Fruit fly (Drosophila melanogaster) whole organism, embryonic: ENCODE measurements around the gene CG10063.

Source experiments
- Abd-B ChIP-seq: fragments of 200-800 bp; sonication (Bioruptor generic); optimal IDR thresholded peaks from 2 replicates; lab custom pipeline; 2018; ENCODE audit warnings: missing biosample characterization, mild to moderate bottlenecking, missing genetic modification characterization, moderate library complexity
- Bdp1 ChIP-seq: fragments of 200-800 bp; sonication (Bioruptor generic); optimal IDR thresholded peaks from 3 replicates; lab custom pipeline; 2016; ENCODE audit warnings: missing biosample characterization, missing genetic modification characterization
- Blimp-1 ChIP-seq: fragments of 200-800 bp; sonication (Bioruptor generic); optimal IDR thresholded peaks from 3 replicates; lab custom pipeline; 2018; ENCODE audit warnings: missing biosample characterization, missing genetic modification characterization, mild to moderate bottlenecking, moderate library complexity, missing genetic modification reagents
- CG10565 ChIP-seq: fragments of 200-800 bp; sonication (Bioruptor generic); optimal IDR thresholded peaks from 3 replicates; lab custom pipeline; 2016; ENCODE audit warnings: missing biosample characterization, mild to moderate bottlenecking, missing genetic modification characterization
- CG15514 ChIP-seq: fragments of 200-800 bp; sonication (Bioruptor generic); optimal IDR thresholded peaks from 3 replicates; lab custom pipeline; 2017; ENCODE audit warnings: missing biosample characterization, missing genetic modification characterization, mild to moderate bottlenecking, moderate library complexity, missing genetic modification reagents
- CG1603 ChIP-seq: fragments of 200-800 bp; sonication (Bioruptor generic); optimal IDR thresholded peaks from 2 replicates; lab custom pipeline; 2019; ENCODE audit warnings: missing biosample characterization, mild to moderate bottlenecking, missing genetic modification characterization, moderate library complexity
- CG18599 ChIP-seq: fragments of 200-800 bp; sonication (Bioruptor generic); optimal IDR thresholded peaks from 3 replicates; lab custom pipeline; 2017; ENCODE audit warnings: missing biosample characterization, missing genetic modification characterization, mild to moderate bottlenecking, moderate library complexity, missing genetic modification reagents
- CG2202 ChIP-seq: fragments of 200-800 bp; sonication (Bioruptor generic); optimal IDR thresholded peaks from 2 replicates; lab custom pipeline; 2018; ENCODE audit warnings: missing biosample characterization, mild to moderate bottlenecking, missing genetic modification characterization
- CG3163 ChIP-seq: fragments of 200-800 bp; sonication (Bioruptor generic); optimal IDR thresholded peaks from 3 replicates; lab custom pipeline; 2016; ENCODE audit warnings: missing biosample characterization, missing genetic modification characterization
- CG3838 ChIP-seq: fragments of 200-800 bp; sonication (Bioruptor generic); optimal IDR thresholded peaks from 3 replicates; lab custom pipeline; 2016; ENCODE audit warnings: missing biosample characterization, missing genetic modification characterization
- CG42726 ChIP-seq: fragments of 200-800 bp; sonication (Bioruptor generic); IDR thresholded peaks from 2 replicates; pipeline ENCODE4 v1.3.6; 2022; ENCODE audit warnings: missing biosample characterization, missing genetic modification characterization; ENCODE audit not compliant: partially characterized antibody
- CG4854 ChIP-seq: fragments of 200-800 bp; sonication (Bioruptor generic); optimal IDR thresholded peaks from 2 replicates; lab custom pipeline; 2016; ENCODE audit warnings: missing biosample characterization, missing genetic modification characterization, inconsistent platforms
- CG7839 ChIP-seq: fragments of 200-800 bp; sonication (Bioruptor generic); optimal IDR thresholded peaks from 3 replicates; lab custom pipeline; 2018; ENCODE audit warnings: missing biosample characterization, mild to moderate bottlenecking, missing genetic modification characterization, moderate library complexity
- CG8944 ChIP-seq: fragments of 200-800 bp; sonication (Bioruptor generic); optimal IDR thresholded peaks from 3 replicates; lab custom pipeline; 2016; ENCODE audit warnings: missing biosample characterization, missing genetic modification characterization
- CkIIα-i1 ChIP-seq: fragments of 200-800 bp; sonication (Bioruptor generic); IDR thresholded peaks from 2 replicates; pipeline ENCODE4 v1.3.6; 2022; ENCODE audit warnings: missing biosample characterization, missing genetic modification characterization
- Dref ChIP-seq: fragments of 200-800 bp; sonication (Bioruptor generic); IDR thresholded peaks from 2 replicates; pipeline ENCODE4 v1.3.6; 2022; ENCODE audit warnings: missing biosample characterization, missing genetic modification characterization
- Gsc ChIP-seq: fragments of 200-800 bp; sonication (Bioruptor generic); IDR thresholded peaks from 2 replicates; pipeline ENCODE4 v1.3.6; 2022; ENCODE audit warnings: missing biosample characterization, missing genetic modification characterization
- Hand ChIP-seq: fragments of 200-800 bp; sonication (Bioruptor generic); optimal IDR thresholded peaks from 2 replicates; lab custom pipeline; 2017; ENCODE audit warnings: mild to moderate bottlenecking, missing biosample characterization, missing genetic modification reagents, missing genetic modification characterization
- Hr51 ChIP-seq, 2 experiments: fragments of 200-800 bp; sonication (Bioruptor generic); optimal IDR thresholded peaks; 2 replicates in 1 of 2; 3 replicates in 1 of 2; lab custom pipeline; 2016 to 2018; ENCODE audit warnings: missing biosample characterization in 2 of 2, missing genetic modification characterization in 2 of 2, mild to moderate bottlenecking in 1 of 2, moderate library complexity in 1 of 2
- Lhr ChIP-seq: fragments of 200-800 bp; sonication (Bioruptor generic); optimal IDR thresholded peaks from 3 replicates; lab custom pipeline; 2017; ENCODE audit warnings: mild to moderate bottlenecking, missing biosample characterization, missing genetic modification reagents, missing genetic modification characterization
- Mes4 ChIP-seq: fragments of 200-800 bp; sonication (Bioruptor generic); optimal IDR thresholded peaks from 2 replicates; lab custom pipeline; 2016; ENCODE audit warnings: missing biosample characterization, missing genetic modification characterization
- NC2α ChIP-seq: fragments of 200-800 bp; sonication (Bioruptor generic); optimal IDR thresholded peaks from 2 replicates; lab custom pipeline; 2016; ENCODE audit warnings: missing biosample characterization, missing genetic modification characterization
- Optix ChIP-seq: fragments of 200-800 bp; sonication (Bioruptor generic); IDR thresholded peaks from 3 replicates; pipeline ENCODE4 v1.3.6; 2022; ENCODE audit warnings: missing biosample characterization, missing genetic modification characterization
- Pdp1 ChIP-seq, 2 experiments: fragments of 200-800 bp; sonication (Bioruptor generic); optimal IDR thresholded peaks; 3 replicates each; lab custom pipeline; 2016; ENCODE audit warnings: missing biosample characterization in 2 of 2, missing genetic modification characterization in 2 of 2, mild to moderate bottlenecking in 1 of 2, moderate library complexity in 1 of 2
- Six4 ChIP-seq: fragments of 200-800 bp; sonication (Bioruptor generic); optimal IDR thresholded peaks from 2 replicates; lab custom pipeline; 2016; ENCODE audit warnings: missing biosample characterization, missing genetic modification characterization
- Usf ChIP-seq: fragments of 200-800 bp; sonication (Bioruptor generic); optimal IDR thresholded peaks from 2 replicates; lab custom pipeline; 2017; ENCODE audit warnings: missing genotype, missing biosample characterization, missing genetic modification characterization
- amos ChIP-seq: fragments of 200-800 bp; sonication (Bioruptor generic); IDR thresholded peaks from 2 replicates; pipeline ENCODE4 v1.3.6; 2022; ENCODE audit warnings: missing biosample characterization, missing genetic modification characterization; ENCODE audit not compliant: partially characterized antibody
- aop ChIP-seq: fragments of 200-800 bp; sonication (Bioruptor generic); IDR thresholded peaks from 2 replicates; pipeline ENCODE4 v1.3.6; 2022; ENCODE audit warnings: missing biosample characterization, missing genetic modification characterization
- ase ChIP-seq: fragments of 200-800 bp; sonication (Bioruptor generic); IDR thresholded peaks from 3 replicates; pipeline ENCODE4 v1.3.6; 2022; ENCODE audit warnings: missing biosample characterization, missing genetic modification characterization
- cad ChIP-seq: fragments of >200 bp; optimal IDR thresholded peaks from 2 replicates; lab custom pipeline; 2017; ENCODE audit warnings: missing biosample characterization, missing genetic modification characterization
- cas ChIP-seq: fragments of 200-800 bp; sonication (Bioruptor generic); IDR thresholded peaks from 2 replicates; pipeline ENCODE4 v1.3.6; 2022; ENCODE audit warnings: missing biosample characterization, missing genetic modification characterization
- cwo ChIP-seq: fragments of 200-800 bp; sonication (Bioruptor generic); optimal IDR thresholded peaks from 3 replicates; lab custom pipeline; 2017; ENCODE audit warnings: missing biosample characterization, missing genetic modification characterization, mild to moderate bottlenecking, moderate library complexity, missing genetic modification reagents
- dati ChIP-seq: fragments of 200-800 bp; sonication (Bioruptor generic); IDR thresholded peaks from 2 replicates; pipeline ENCODE4 v1.3.6; 2022; ENCODE audit warnings: missing biosample characterization, missing genetic modification characterization
- fd64A ChIP-seq: fragments of 200-800 bp; sonication (Bioruptor generic); optimal IDR thresholded peaks from 3 replicates; lab custom pipeline; 2018; ENCODE audit warnings: missing biosample characterization, mild to moderate bottlenecking, missing genetic modification characterization
- gce ChIP-seq: fragments of 200-800 bp; sonication (Bioruptor generic); IDR thresholded peaks from 3 replicates; pipeline ENCODE4 v1.3.6; 2022; ENCODE audit warnings: missing biosample characterization, missing genetic modification characterization
- gt ChIP-seq: fragments of 200-800 bp; sonication (Bioruptor generic); IDR thresholded peaks from 2 replicates; pipeline ENCODE4 v1.3.6; 2022; ENCODE audit warnings: missing biosample characterization, missing genetic modification characterization
- jing ChIP-seq: fragments of 200-800 bp; sonication (Bioruptor generic); optimal IDR thresholded peaks from 2 replicates; lab custom pipeline; 2018; ENCODE audit warnings: missing biosample characterization, mild to moderate bottlenecking, missing genetic modification characterization
- lbe ChIP-seq: fragments of 200-800 bp; sonication (Bioruptor generic); optimal IDR thresholded peaks from 2 replicates; lab custom pipeline; 2016; ENCODE audit warnings: missing biosample characterization, mild to moderate bottlenecking, missing genetic modification characterization
- nau ChIP-seq: fragments of 200-800 bp; sonication (Bioruptor generic); optimal IDR thresholded peaks from 3 replicates; lab custom pipeline; 2017; ENCODE audit warnings: missing biosample characterization, mild to moderate bottlenecking, missing genetic modification characterization, missing genetic modification reagents
- otp ChIP-seq: fragments of 200-800 bp; sonication (Bioruptor generic); IDR thresholded peaks from 3 replicates; pipeline ENCODE4, ENCODE4 v1.3.6; 2022; ENCODE audit warnings: missing biosample characterization, missing genetic modification characterization
- pan ChIP-seq, 4 experiments: fragments of >200 bp in 3 of 4; fragments of 200-800 bp in 1 of 4; sonication (Bioruptor generic) in 1 of 4; optimal IDR thresholded peaks in 3 of 4; IDR thresholded peaks in 1 of 4; 2 replicates each; pipeline versions ENCODE4 v1.3.6 to Lab custom; 2017 to 2022; ENCODE audit warnings: missing biosample characterization in 2 of 4, missing genetic modification characterization in 2 of 4, mixed read lengths in 1 of 4
- pho ChIP-seq: fragments of 200-800 bp; sonication (Bioruptor generic); optimal IDR thresholded peaks from 2 replicates; lab custom pipeline; 2016; ENCODE audit warnings: missing biosample characterization, missing genetic modification characterization
- pnt ChIP-seq: fragments of 200-800 bp; sonication (Bioruptor generic); optimal IDR thresholded peaks from 3 replicates; lab custom pipeline; 2016; ENCODE audit warnings: missing biosample characterization, missing genetic modification characterization
- pros ChIP-seq: fragments of 200-800 bp; sonication (Bioruptor generic); optimal IDR thresholded peaks from 3 replicates; lab custom pipeline; 2019; ENCODE audit warnings: missing biosample characterization, mild to moderate bottlenecking, missing genetic modification characterization, moderate library complexity
- pum ChIP-seq: fragments of 200-800 bp; sonication (Bioruptor generic); optimal IDR thresholded peaks from 2 replicates; lab custom pipeline; 2016; ENCODE audit warnings: missing biosample characterization, missing genetic modification characterization
- sqz ChIP-seq: fragments of 200-800 bp; sonication (Bioruptor generic); optimal IDR thresholded peaks from 3 replicates; lab custom pipeline; 2018; ENCODE audit warnings: missing biosample characterization, mild to moderate bottlenecking, missing genetic modification characterization
- z ChIP-seq: fragments of 200-800 bp; sonication (Bioruptor generic); IDR thresholded peaks from 3 replicates; pipeline ENCODE4 v1.3.6; 2022; ENCODE audit warnings: missing biosample characterization, missing genetic modification characterization
- zen ChIP-seq: fragments of 200-800 bp; sonication (Bioruptor generic); optimal IDR thresholded peaks from 3 replicates; lab custom pipeline; 2018; ENCODE audit warnings: missing biosample characterization, mild to moderate bottlenecking, missing genetic modification characterization, moderate library complexity
- zf30C ChIP-seq: fragments of 200-800 bp; sonication (Bioruptor generic); optimal IDR thresholded peaks from 3 replicates; lab custom pipeline; 2018; ENCODE audit warnings: missing biosample characterization, mild to moderate bottlenecking, missing genetic modification characterization

Gene CG10063

DNA sequence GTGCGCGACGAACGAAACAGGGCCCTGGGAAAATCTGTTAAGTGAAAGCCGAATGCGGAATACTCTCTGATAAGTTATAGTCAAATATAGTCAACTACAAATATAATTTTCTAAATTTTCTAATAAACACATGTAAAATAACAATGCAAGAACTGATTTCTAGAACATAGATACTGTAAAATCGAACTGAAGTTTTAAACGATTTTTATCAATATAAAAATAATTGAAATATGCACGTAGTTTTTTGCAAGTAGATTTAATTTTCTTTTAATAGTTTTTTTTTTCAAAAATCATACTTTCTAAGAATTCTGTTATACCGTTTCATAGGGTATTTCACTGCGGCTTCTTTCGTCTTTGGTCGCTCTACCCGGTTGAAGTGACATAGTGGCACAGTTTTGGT is 36.1 kb upstream of the CG10063 start (continued):
- TF ChIP-seq sqz (GFP tag; lab: Kevin White, UChicago) (peak; percentile 83), Usf (peak; percentile 19), Optix (GFP tag; lab: Robert Waterston, UW) (no peak), CG8944 (peak; percentile 7), CG18599 (peak; percentile 87), CG4854 (GFP tag; lab: Kevin White, UChicago) (peak; percentile 21), cas (GFP tag; lab: Robert Waterston, UW) (0 out of 2 replicates have a peak, but pooled peaks have one; percentile 17), Gsc (GFP tag; lab: Robert Waterston, UW) (0 out of 2 replicates have a peak, but pooled peaks have one; percentile 25), gt (GFP tag; lab: Robert Waterston, UW) (peak; percentile 55; the same call in 1 of the 2 replicates), pum (GFP tag; lab: Kevin White, UChicago) (peak; percentile 44), Blimp-1 (GFP tag; lab: Kevin White, UChicago) (peak; percentile 93), NC2α (GFP tag; lab: Kevin White, UChicago) (no peak), cad (no peak), Abd-B (GFP tag; lab: Kevin White, UChicago) (peak; percentile 90), pho (GFP tag; lab: Kevin White, UChicago) (peak; percentile 12), CG3163 (GFP tag; lab: Kevin White, UChicago) (no peak), zen (tag; lab: Kevin White, UChicago) (no peak), nau (GFP tag; lab: Kevin White, UChicago) (peak; percentile 67), CG10565 (GFP tag; lab: Kevin White, UChicago) (peak; percentile 8), lbe (GFP tag; lab: Kevin White, UChicago) (no peak), pnt (GFP tag; lab: Kevin White, UChicago) (peak; percentile 15), Hr51 (GFP tag; optimal IDR thresholded peaks at IDR 0.05; lab: Kevin White, UChicago) (peak in 1 of 2 experiments; percentile 97), pros (peak; percentile 16), CG42726 (GFP tag; lab: Robert Waterston, UW) (no peak), CG15514 (GFP tag; lab: Kevin White, UChicago) (peak; percentile 54), Dref (GFP tag; lab: Robert Waterston, UW) (no peak), amos (GFP tag; lab: Robert Waterston, UW) (no peak), fd64A (GFP tag; lab: Kevin White, UChicago) (no peak), aop (GFP tag; lab: Robert Waterston, UW) (no peak), CG7839 (tag; lab: Kevin White, UChicago) (peak; percentile 94), otp (GFP tag; lab: Robert Waterston, UW) (no peak), zf30C (no peak), z (GFP tag; lab: Robert Waterston, UW) (no peak), ase (GFP tag; lab: Robert Waterston, UW) (peak; percentile 52; the same call in 2 of the 3 replicates), CG2202 (tag; lab: Kevin White, UChicago) (peak; percentile 50), CG1603 (peak; percentile 10), dati (GFP tag; lab: Robert Waterston, UW) (no peak), gce (GFP tag; lab: Robert Waterston, UW) (no peak), Six4 (GFP tag; lab: Kevin White, UChicago) (peak; percentile 77), Mes4 (GFP tag; lab: Kevin White, UChicago) (peak; percentile 29), Hand (GFP tag; lab: Kevin White, UChicago) (peak; percentile 56), Pdp1 (GFP tag; optimal IDR thresholded peaks at IDR 0.05; lab: Kevin White, UChicago) (peak; percentile 43 to 53), jing (GFP tag; lab: Kevin White, UChicago) (peak; percentile 36), Lhr (GFP tag; lab: Kevin White, UChicago) (peak; percentile 62), cwo (GFP tag; lab: Kevin White, UChicago) (peak; percentile 81), CG3838 (GFP tag; lab: Kevin White, UChicago) (peak; percentile 45), pan (optimal IDR thresholded peaks at IDR 0.05; lab: Kevin White, UChicago) (no peak), pan (GFP tag; optimal IDR thresholded peaks at IDR 0.05 in 1 of 2, IDR thresholded peaks at IDR 0.05 in 1 of 2) (peak in 1 of 2 experiments; percentile 74), Bdp1 (GFP tag; lab: Kevin White, UChicago) (peak; percentile 36), CkIIα-i1 (no peak)
